Worm (Caenorhabditis elegans) whole organism, L4 larva: ENCODE measurements around the gene K03B4.4.

ENCODE experiments used
- duxl-1 ChIP-seq: sonication (generic microtip); optimal IDR thresholded peaks from 2 replicates; lab custom pipeline; 2016; ENCODE audit warnings: mild to moderate bottlenecking, missing genetic modification characterization, moderate library complexity, missing compliant biosample characterization; ENCODE audit not compliant: poor library complexity
- nhr-77 ChIP-seq: fragments of 150-350 bp; optimal IDR thresholded peaks from 2 replicates; lab custom pipeline; 2014; ENCODE audit warnings: missing biosample characterization, missing genetic modification characterization

ce11 chrV:4648527-4648926, 33.2 kb upstream of the K03B4.4 start, which contains the start of gene F41F3.8:
- TF ChIP-seq duxl-1 (tag; lab: Kevin White, UChicago) (no peak), nhr-77 (tag; lab: Kevin White, UChicago) (no peak)
